Worm (Caenorhabditis elegans) whole organism, L3 larva: ENCODE results near the gene sri-39.

Source experiments
- R02D3.7 ChIP-seq: fragments of 150-350 bp; optimal IDR thresholded peaks from 2 replicates; lab custom pipeline; 2014; ENCODE audit warnings: missing biosample characterization, missing genetic modification characterization
- ZK546.5 ChIP-seq: sonication (generic microtip); optimal IDR thresholded peaks from 2 replicates; lab custom pipeline; 2017; ENCODE audit warnings: missing biosample characterization, missing genetic modification characterization
- aly-2 ChIP-seq: fragments of 150-350 bp; optimal IDR thresholded peaks from 2 replicates; lab custom pipeline; 2014; ENCODE audit warnings: missing biosample characterization, missing genetic modification characterization
- ama-1 ChIP-seq: fragments of 150-350 bp; optimal IDR thresholded peaks from 2 replicates; lab custom pipeline; 2018
- ceh-16 ChIP-seq: sonication (generic microtip); optimal IDR thresholded peaks from 2 replicates; lab custom pipeline; 2017; ENCODE audit warnings: missing biosample characterization, missing genetic modification characterization
- ceh-28 ChIP-seq: fragments of 150-350 bp; optimal IDR thresholded peaks from 2 replicates; lab custom pipeline; 2014; ENCODE audit warnings: missing biosample characterization, missing genetic modification reagents, missing genetic modification characterization
- ceh-82 ChIP-seq: fragments of 150-350 bp; optimal IDR thresholded peaks from 2 replicates; lab custom pipeline; 2014; ENCODE audit warnings: missing biosample characterization, missing genetic modification characterization
- ceh-9 ChIP-seq: sonication (generic microtip); optimal IDR thresholded peaks from 2 replicates; lab custom pipeline; 2018; ENCODE audit warnings: missing biosample characterization, missing genetic modification characterization
- daf-12 ChIP-seq: fragments of 150-350 bp; optimal IDR thresholded peaks from 2 replicates; lab custom pipeline; 2014; ENCODE audit warnings: missing biosample characterization, missing genetic modification reagents, missing genetic modification characterization
- elt-2 ChIP-seq: sonication (generic microtip); optimal IDR thresholded peaks from 2 replicates; lab custom pipeline; 2016; ENCODE audit warnings: missing genetic modification reagents, mild to moderate bottlenecking, missing genetic modification characterization, missing compliant biosample characterization
- elt-3 ChIP-seq, 3 experiments: fragments of 150-350 bp in 1 of 3; sonication (generic microtip) in 2 of 3; optimal IDR thresholded peaks; 2 replicates in 2 of 3; 4 replicates in 1 of 3; lab custom pipeline; 2014 to 2017; ENCODE audit warnings: missing biosample characterization in 3 of 3, missing genetic modification characterization in 3 of 3
- eor-1 ChIP-seq, 2 experiments: fragments of 150-350 bp; optimal IDR thresholded peaks; 2 replicates each; lab custom pipeline; 2014 to 2018; ENCODE audit warnings: missing biosample characterization in 2 of 2, missing genetic modification characterization in 2 of 2
- fkh-2 ChIP-seq: fragments of 150-350 bp; optimal IDR thresholded peaks from 2 replicates; lab custom pipeline; 2014; ENCODE audit warnings: missing biosample characterization, missing genetic modification reagents, missing genetic modification characterization
- jun-1 ChIP-seq: fragments of 150-350 bp; optimal IDR thresholded peaks from 2 replicates; lab custom pipeline; 2014; ENCODE audit warnings: missing biosample characterization, missing genetic modification reagents, missing genetic modification characterization
- lsy-12 ChIP-seq: sonication (generic microtip); optimal IDR thresholded peaks from 2 replicates; lab custom pipeline; 2016; ENCODE audit warnings: mild to moderate bottlenecking, missing genetic modification characterization, missing compliant biosample characterization
- mdl-1 ChIP-seq: fragments of 150-350 bp; optimal IDR thresholded peaks from 2 replicates; lab custom pipeline; 2014; ENCODE audit warnings: missing biosample characterization, missing genetic modification characterization
- nfya-1 ChIP-seq: sonication (generic microtip); optimal IDR thresholded peaks from 2 replicates; lab custom pipeline; 2017; ENCODE audit warnings: missing genetic modification characterization, mild to moderate bottlenecking, missing compliant biosample characterization, antibody characterized with exemption, moderate library complexity; ENCODE audit not compliant: insufficient read depth
- nhr-11 ChIP-seq: fragments of 150-350 bp; optimal IDR thresholded peaks from 2 replicates; lab custom pipeline; 2014; ENCODE audit warnings: missing biosample characterization, missing genetic modification characterization
- nhr-23 ChIP-seq: fragments of 150-350 bp; optimal IDR thresholded peaks from 2 replicates; lab custom pipeline; 2014; ENCODE audit warnings: missing biosample characterization, missing genetic modification reagents, missing genetic modification characterization
- nhr-237 ChIP-seq: fragments of 150-350 bp; optimal IDR thresholded peaks from 2 replicates; lab custom pipeline; 2014; ENCODE audit warnings: missing biosample characterization, missing genetic modification characterization
- nhr-25 ChIP-seq: sonication (generic microtip); optimal IDR thresholded peaks from 2 replicates; lab custom pipeline; 2017; ENCODE audit warnings: missing biosample characterization, missing genetic modification characterization
- nhr-28 ChIP-seq: fragments of 150-350 bp; optimal IDR thresholded peaks from 2 replicates; lab custom pipeline; 2014; ENCODE audit warnings: missing biosample characterization, missing genetic modification characterization
- nhr-43 ChIP-seq: sonication (generic microtip); optimal IDR thresholded peaks from 2 replicates; lab custom pipeline; 2016; ENCODE audit warnings: mild to moderate bottlenecking, missing genetic modification characterization, missing compliant biosample characterization; ENCODE audit not compliant: poor library complexity, severe bottlenecking
- nhr-67 ChIP-seq: fragments of 150-350 bp; optimal IDR thresholded peaks from 2 replicates; lab custom pipeline; 2014; ENCODE audit warnings: missing biosample characterization, missing genetic modification characterization
- nhr-76 ChIP-seq: fragments of 150-350 bp; sonication (generic microtip); optimal IDR thresholded peaks from 5 replicates; lab custom pipeline; 2014; ENCODE audit warnings: missing biosample characterization, missing genetic modification characterization
- nhr-77 ChIP-seq: fragments of 150-350 bp; optimal IDR thresholded peaks from 2 replicates; lab custom pipeline; 2014; ENCODE audit warnings: missing biosample characterization, missing genetic modification characterization
- pha-4 ChIP-seq: fragments of 150-350 bp; optimal IDR thresholded peaks from 2 replicates; lab custom pipeline; 2014; ENCODE audit warnings: missing biosample characterization, missing genetic modification reagents, missing genetic modification characterization
- pqm-1 ChIP-seq: fragments of 150-350 bp; optimal IDR thresholded peaks from 2 replicates; lab custom pipeline; 2017; ENCODE audit warnings: missing biosample characterization, missing genetic modification characterization, inconsistent platforms
- sea-2 ChIP-seq: fragments of 150-350 bp; sonication (generic microtip); optimal IDR thresholded peaks from 4 replicates; lab custom pipeline; 2014; ENCODE audit warnings: missing biosample characterization, missing genetic modification reagents, missing genetic modification characterization
- skn-1 ChIP-seq: fragments of 150-350 bp; optimal IDR thresholded peaks from 2 replicates; lab custom pipeline; 2014; ENCODE audit warnings: missing biosample characterization, missing genetic modification characterization
- snpc-4 ChIP-seq: fragments of 150-350 bp; optimal IDR thresholded peaks from 2 replicates; lab custom pipeline; 2014; ENCODE audit warnings: missing biosample characterization, missing genetic modification characterization
- tbx-2 ChIP-seq: sonication (generic microtip); optimal IDR thresholded peaks from 2 replicates; lab custom pipeline; 2016; ENCODE audit warnings: mild to moderate bottlenecking, missing genetic modification characterization, missing compliant biosample characterization
- unc-39 ChIP-seq: sonication (generic microtip); optimal IDR thresholded peaks from 4 replicates; lab custom pipeline; 2017; ENCODE audit warnings: missing biosample characterization, missing genetic modification characterization
- zag-1 ChIP-seq: fragments of 150-350 bp; optimal IDR thresholded peaks from 2 replicates; lab custom pipeline; 2014; ENCODE audit warnings: missing biosample characterization, missing genetic modification characterization
- ztf-11 ChIP-seq: fragments of 150-350 bp; optimal IDR thresholded peaks from 2 replicates; lab custom pipeline; 2014; ENCODE audit warnings: missing biosample characterization, missing genetic modification characterization
- ztf-4 ChIP-seq: fragments of 150-350 bp; optimal IDR thresholded peaks from 2 replicates; lab custom pipeline; 2014; ENCODE audit warnings: missing biosample characterization, missing genetic modification characterization

Gene sri-39

ce11 chrII:2628401-2628800 lies 41.1 kb downstream of the sri-39 start:
- TF ChIP-seq elt-3 (tag; optimal IDR thresholded peaks at IDR 0.05; lab: Kevin White, UChicago) (no peak), nhr-76 (tag; lab: Kevin White, UChicago) (no peak), ceh-16 (tag; lab: Kevin White, UChicago) (no peak), snpc-4 (tag; lab: Kevin White, UChicago) (no peak), ceh-9 (no peak), nhr-11 (tag; lab: Kevin White, UChicago) (no peak), ceh-28 (tag; lab: Kevin White, UChicago) (no peak), aly-2 (tag; lab: Kevin White, UChicago) (no peak), pqm-1 (tag; lab: Kevin White, UChicago) (no peak), elt-2 (no peak), sea-2 (no peak), nhr-23 (no peak), ztf-4 (tag; lab: Kevin White, UChicago) (no peak), R02D3.7 (tag; lab: Kevin White, UChicago) (no peak), daf-12 (tag; lab: Kevin White, UChicago) (no peak)

- TF ChIP-seq nhr-237 (tag; lab: Kevin White, UChicago): no peak
- TF ChIP-seq ceh-9: no peak
- no peak for TF ChIP-seq jun-1 (tag; lab: Kevin White, UChicago)
- no peak for TF ChIP-seq ceh-28 (tag; lab: Kevin White, UChicago)
- TF ChIP-seq tbx-2: no peak
- TF ChIP-seq elt-2: no peak
- TF ChIP-seq lsy-12 (tag; lab: Kevin White, UChicago): no peak
- TF ChIP-seq zag-1 (tag; lab: Kevin White, UChicago): no peak
- TF ChIP-seq sea-2: no peak
- no peak for TF ChIP-seq ama-1 (lab: Kevin White, UChicago)
- TF ChIP-seq unc-39 (tag; lab: Kevin White, UChicago): no peak
- no peak for TF ChIP-seq aly-2 (tag; lab: Kevin White, UChicago)
- TF ChIP-seq ztf-11 (tag; lab: Kevin White, UChicago): no peak
- no peak for TF ChIP-seq skn-1
- no peak for TF ChIP-seq nhr-11 (tag; lab: Kevin White, UChicago)
- TF ChIP-seq nhr-43: no peak
Measured at ce11 chrII:2629270-2629669, 42.0 kb downstream of the sri-39 start, which contains the start of gene sri-37. TSS of gene sri-37 (plus strand) at chrII:2629570.

- no peak for TF ChIP-seq skn-1
- TF ChIP-seq R02D3.7 (tag; lab: Kevin White, UChicago): no peak
- no peak for TF ChIP-seq nhr-237 (tag; lab: Kevin White, UChicago)
- TF ChIP-seq nhr-67 (tag; lab: Kevin White, UChicago): no peak
- TF ChIP-seq ceh-82 (tag; lab: Kevin White, UChicago): no peak
- no peak for TF ChIP-seq unc-39 (tag; lab: Kevin White, UChicago)
- TF ChIP-seq ceh-16 (tag; lab: Kevin White, UChicago): no peak
- TF ChIP-seq tbx-2: no peak
- TF ChIP-seq mdl-1 (tag; lab: Kevin White, UChicago): no peak
- no peak for TF ChIP-seq nfya-1 (tag; lab: Kevin White, UChicago)
- TF ChIP-seq lsy-12 (tag; lab: Kevin White, UChicago): no peak
- no peak for TF ChIP-seq eor-1 (tag; optimal IDR thresholded peaks at IDR 0.05; lab: Kevin White, UChicago)
- no peak for TF ChIP-seq nhr-25
- TF ChIP-seq fkh-2: no peak
Measured at ce11 chrII:2631169-2631568, 43.9 kb downstream of the sri-39 start, which contains the start of gene D2062.1. TSS of gene D2062.1 (plus strand) at chrII:2631469.

DNA sequence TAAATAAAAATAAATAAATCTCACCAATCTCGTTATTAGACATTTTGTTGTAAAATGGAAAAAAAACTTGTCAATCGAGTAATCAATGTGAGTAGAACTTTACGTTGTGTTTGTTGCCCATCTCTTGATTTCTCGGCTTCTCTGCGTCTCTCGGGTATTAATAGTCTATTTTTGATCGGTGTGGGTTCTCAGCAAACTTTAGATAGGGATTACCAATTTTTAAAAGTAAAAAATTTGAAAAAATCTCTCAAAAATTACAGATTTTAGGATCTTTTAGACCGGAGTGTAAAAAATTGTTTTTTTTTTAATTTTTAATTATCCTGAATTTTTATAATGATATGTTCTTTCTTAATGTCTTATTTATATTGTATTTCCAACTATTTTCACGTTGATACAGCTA lies 50.1 kb downstream of the sri-39 start, which contains the start of gene F22E5.21:
Gene F22E5.21, minus strand, starts transcription at position 101 of the 400 bp plus-strand sequence.
- TF ChIP-seq ceh-28 (tag; lab: Kevin White, UChicago) (no peak), nhr-28 (tag; lab: Kevin White, UChicago) (no peak), elt-2 (no peak)

DNA sequence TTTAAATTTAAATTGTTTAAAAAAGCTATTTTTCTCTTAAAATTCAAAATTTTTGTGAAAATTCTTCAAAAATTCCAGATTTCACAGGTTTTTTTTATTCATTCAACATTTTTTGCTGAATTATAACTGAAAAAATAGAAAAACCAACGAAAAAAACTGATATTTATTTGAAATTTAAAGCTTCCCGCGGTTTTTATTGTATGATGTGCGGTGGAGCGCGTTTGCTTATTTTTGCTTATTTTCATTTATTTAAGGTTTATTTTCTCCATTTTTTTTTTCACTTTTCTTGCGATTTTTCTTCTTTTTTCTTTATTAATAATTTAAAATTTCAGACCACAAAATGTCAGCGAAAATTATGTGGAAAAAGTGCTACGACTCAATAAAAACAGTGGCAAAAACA lies 50.8 kb downstream of the sri-39 start, which contains the start of gene F22E5.9:
Gene F22E5.9, plus strand, starts transcription at position 327 of the 400 bp plus-strand sequence.
- TF ChIP-seq tbx-2 (no peak), pha-4 (tag; lab: Kevin White, UChicago) (peak; percentile 32), ZK546.5 (tag; lab: Kevin White, UChicago) (no peak), nhr-77 (tag; lab: Kevin White, UChicago) (no peak), nhr-237 (tag; lab: Kevin White, UChicago) (no peak), mdl-1 (tag; lab: Kevin White, UChicago) (no peak), nhr-76 (tag; lab: Kevin White, UChicago) (no peak), nhr-25 (no peak), ztf-11 (tag; lab: Kevin White, UChicago) (no peak), daf-12 (tag; lab: Kevin White, UChicago) (no peak), skn-1 (peak; percentile 52), elt-3 (tag; optimal IDR thresholded peaks at IDR 0.05; lab: Kevin White, UChicago) (no peak)
